Fruit fly (Drosophila melanogaster): ENCODE data around the gene CG1677.

Gene CG1677

DNA sequence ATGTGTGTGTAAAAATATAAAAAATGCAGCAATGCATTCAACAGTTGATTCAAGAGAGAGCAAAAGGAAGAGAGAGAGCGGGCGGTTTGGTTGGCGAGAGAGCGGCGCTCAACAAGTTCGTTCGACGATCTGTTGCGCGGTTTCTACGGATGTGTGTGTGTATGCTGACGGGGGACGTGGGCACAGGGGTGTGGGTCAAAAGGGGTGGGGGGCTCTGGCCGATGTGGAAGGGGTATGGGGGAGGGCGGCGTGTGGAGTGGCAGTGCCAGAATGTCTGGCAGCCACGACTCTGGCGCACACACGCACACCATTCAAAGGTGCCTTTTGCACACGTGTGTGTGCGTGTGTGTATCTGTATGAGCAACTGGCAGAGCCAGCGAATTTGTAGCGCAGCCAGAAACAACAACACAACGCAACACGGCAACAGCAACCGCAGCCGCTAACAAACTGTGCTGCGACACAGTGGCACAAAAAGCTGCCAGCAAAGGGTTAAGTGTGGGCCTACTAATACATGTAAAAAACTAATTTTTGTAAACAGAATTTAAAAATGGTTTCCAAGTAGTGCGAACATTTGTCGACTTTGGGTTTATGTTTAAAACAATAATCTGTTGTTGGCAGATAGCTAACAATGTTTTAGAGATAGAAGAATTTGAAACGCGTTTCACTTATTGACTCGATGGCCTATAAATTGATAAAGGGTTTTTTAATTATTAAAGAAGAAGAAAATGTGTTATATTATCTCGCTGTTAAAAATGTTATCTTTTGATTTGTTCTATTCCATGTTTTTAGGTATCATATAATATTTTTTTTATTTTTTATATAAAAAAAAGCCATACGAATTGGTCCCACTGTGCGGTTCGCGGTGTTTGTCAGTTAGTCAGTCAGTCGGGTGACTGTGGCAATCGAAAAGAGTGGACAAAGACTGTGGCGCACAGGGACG lies 98.8 kb downstream of the CG1677 start (continued):
- no peak for TF ChIP-seq sc (optimal IDR thresholded peaks at IDR 0.05)
- TF ChIP-seq sc (GFP tag; optimal IDR thresholded peaks at IDR 0.05), result peak; percentile 95
- TF ChIP-seq CG2678 (tag; optimal IDR thresholded peaks at IDR 0.05), result peak; percentile 96
- TF ChIP-seq CG32767 (GFP tag; IDR thresholded peaks at IDR 0.05), result no peak; the same call in 1 of the 2 replicates
- TF ChIP-seq HmgZ (tag; optimal IDR thresholded peaks at IDR 0.05), result peak; percentile 39
- TF ChIP-seq CG15479 (GFP tag; optimal IDR thresholded peaks at IDR 0.05), result no peak
- TF ChIP-seq Mrtf (GFP tag; IDR thresholded peaks at IDR 0.05), result peak; percentile 67; the same call in 2 of the 3 replicates
- TF ChIP-seq MBD-R2 (GFP tag; IDR thresholded peaks at IDR 0.05), result 0 out of 2 replicates have a peak, but pooled peaks have one; percentile 7
- TF ChIP-seq onecut (GFP tag; IDR thresholded peaks at IDR 0.05), result peak; percentile 6; the same call in 1 of the 2 replicates
- peak; percentile 85 for TF ChIP-seq CG9817 (tag; optimal IDR thresholded peaks at IDR 0.05)
- peak; percentile 77 for TF ChIP-seq CG9215 (GFP tag; IDR thresholded peaks at IDR 0.05)
- TF ChIP-seq fd3F (GFP tag; optimal IDR thresholded peaks at IDR 0.05), result peak; percentile 89
- peak; percentile 85 for TF ChIP-seq sr (GFP tag; IDR thresholded peaks at IDR 0.05)
- TF ChIP-seq al (GFP tag; IDR thresholded peaks at IDR 0.05), result peak; percentile 72
- TF ChIP-seq CTCF (GFP tag; optimal IDR thresholded peaks at IDR 0.05), result peak; percentile 40
- TF ChIP-seq Doc3 (GFP tag; IDR thresholded peaks at IDR 0.05; ENCODE audit: partially characterized antibody), result no peak
- TF ChIP-seq CG1647 (GFP tag; optimal IDR thresholded peaks at IDR 0.05), result peak; percentile 63
- TF ChIP-seq CG3281 (GFP tag; optimal IDR thresholded peaks at IDR 0.05), result peak; percentile 95
- TF ChIP-seq danr (GFP tag; IDR thresholded peaks at IDR 0.05), result peak; percentile 66
- peak; percentile 78 for TF ChIP-seq Jarid2 (GFP tag; optimal IDR thresholded peaks at IDR 0.05)
- peak; percentile 55; the same call in 1 of the 3 replicates for TF ChIP-seq CG2889 (GFP tag; IDR thresholded peaks at IDR 0.05)
- TF ChIP-seq mld (GFP tag; IDR thresholded peaks at IDR 0.05; ENCODE audit: partially characterized antibody), result no peak
- peak; percentile 88 for TF ChIP-seq twi (tag; optimal IDR thresholded peaks at IDR 0.05)
- TF ChIP-seq CG10267 (tag; optimal IDR thresholded peaks at IDR 0.05), result peak; percentile 89
- peak; percentile 54 for TF ChIP-seq CG4282 (GFP tag; optimal IDR thresholded peaks at IDR 0.05)
- TF ChIP-seq psq (GFP tag; optimal IDR thresholded peaks at IDR 0.05), result peak; percentile 19
- TF ChIP-seq CG12744 (GFP tag; optimal IDR thresholded peaks at IDR 0.05), result peak; percentile 67
- TF ChIP-seq CG11093 (GFP tag; IDR thresholded peaks at IDR 0.05), result peak; percentile 80
- TF ChIP-seq lov (optimal IDR thresholded peaks at IDR 0.05), result no peak
- no peak for TF ChIP-seq lov (GFP tag; IDR thresholded peaks at IDR 0.05)
- TF ChIP-seq Neu2 (GFP tag; optimal IDR thresholded peaks at IDR 0.05; ENCODE audit: borderline replicate concordance), result peak; percentile 46
- TF ChIP-seq klu (GFP tag; IDR thresholded peaks at IDR 0.05), result peak; percentile 61
- TF ChIP-seq Poxn (GFP tag; IDR thresholded peaks at IDR 0.05), result peak; percentile 30; the same call in 1 of the 2 replicates
- TF ChIP-seq sob (GFP tag; IDR thresholded peaks at IDR 0.05), result peak; percentile 53
- no peak for TF ChIP-seq unc-4 (GFP tag; IDR thresholded peaks at IDR 0.05; ENCODE audit: partially characterized antibody)
- TF ChIP-seq Hr51 (GFP tag; optimal IDR thresholded peaks at IDR 0.05), result peak; percentile 65 to 96
- no peak for TF ChIP-seq HLH4C (GFP tag; IDR thresholded peaks at IDR 0.05; ENCODE audit: partially characterized antibody)
- peak; percentile 62 for TF ChIP-seq B-H2 (GFP tag; optimal IDR thresholded peaks at IDR 0.05)
- peak; percentile 87 for TF ChIP-seq CG2120 (GFP tag; optimal IDR thresholded peaks at IDR 0.05)
- TF ChIP-seq crp (GFP tag; optimal IDR thresholded peaks at IDR 0.05), result peak in 1 of 2 experiments; percentile 56
- peak; percentile 92 for TF ChIP-seq NfI (GFP tag; optimal IDR thresholded peaks at IDR 0.05)
- TF ChIP-seq CG16779 (GFP tag; IDR thresholded peaks at IDR 0.05), result no peak
- peak; percentile 37 for TF ChIP-seq CG4617 (GFP tag; optimal IDR thresholded peaks at IDR 0.05; ENCODE audit: borderline replicate concordance)
- peak; percentile 95 for TF ChIP-seq sens (GFP tag)
- peak; percentile 100 for TF ChIP-seq CG17361 (GFP tag; IDR thresholded peaks at IDR 0.05)
- TF ChIP-seq lab (GFP tag; optimal IDR thresholded peaks at IDR 0.05), result peak; percentile 84
- TF ChIP-seq H2.0 (GFP tag; IDR thresholded peaks at IDR 0.05), result peak; percentile 40
- peak; percentile 97 for TF ChIP-seq phol (tag; optimal IDR thresholded peaks at IDR 0.05)
- peak; percentile 81 for TF ChIP-seq ab (GFP tag; optimal IDR thresholded peaks at IDR 0.05)

Data from whole organism, embryonic.